Fruit fly (Drosophila melanogaster): ENCODE measurements around the gene Uch-L5.
A peak's percentile ranks its signal among the peaks of the same experiment; 100 is the strongest.

Gene Uch-L5

DNA sequence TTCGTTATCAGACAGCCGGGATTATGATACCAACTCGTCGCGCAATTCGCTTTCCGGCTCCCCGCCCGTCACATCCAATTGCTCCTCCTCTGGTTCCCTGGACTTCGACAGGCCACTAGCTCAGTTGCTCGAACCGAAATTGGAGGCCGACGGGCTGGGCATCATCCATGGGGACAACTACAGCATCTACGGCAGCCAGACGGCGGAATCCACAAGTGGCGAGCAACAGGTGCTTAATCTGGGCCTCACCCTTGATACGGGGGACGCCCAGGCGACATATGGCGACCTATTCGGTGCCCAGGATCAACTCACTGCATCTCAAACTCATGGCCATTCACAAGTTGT, 46.2 kb downstream of the Uch-L5 start:
- TF ChIP-seq fd64A (GFP tag; optimal IDR thresholded peaks at IDR 0.05) (no peak), Elba2 (GFP tag; optimal IDR thresholded peaks at IDR 0.05) (no peak), seq (GFP tag; IDR thresholded peaks at IDR 0.05) (peak; percentile 2; the same call in 1 of the 2 replicates), GATAe (GFP tag; conservative IDR thresholded peaks at IDR 0.05) (peak; percentile 14; the same call in 1 of the 2 replicates), Hmr (GFP tag; optimal IDR thresholded peaks at IDR 0.05) (no peak), Atf6 (GFP tag; IDR thresholded peaks at IDR 0.05) (0 out of 2 replicates have a peak, but pooled peaks have one; percentile 16), HLH4C (GFP tag; IDR thresholded peaks at IDR 0.05; ENCODE audit: partially characterized antibody) (0 out of 3 replicates have a peak, but pooled peaks have one; percentile 48), tna (GFP tag; IDR thresholded peaks at IDR 0.05; ENCODE audit: partially characterized antibody) (0 out of 2 replicates have a peak, but pooled peaks have one; percentile 5), CG10959 (GFP tag; IDR thresholded peaks at IDR 0.05) (no peak), CG2712 (tag; optimal IDR thresholded peaks at IDR 0.05) (no peak), bigmax (GFP tag; optimal IDR thresholded peaks at IDR 0.05) (no peak), cas (GFP tag; IDR thresholded peaks at IDR 0.05) (0 out of 2 replicates have a peak, but pooled peaks have one; percentile 23), CG11504 (tag; optimal IDR thresholded peaks at IDR 0.05) (no peak), D19A (tag; optimal IDR thresholded peaks at IDR 0.05) (no peak), mld (GFP tag; IDR thresholded peaks at IDR 0.05; ENCODE audit: partially characterized antibody) (no peak), CG30403 (GFP tag; optimal IDR thresholded peaks at IDR 0.05) (no peak), Doc3 (GFP tag; IDR thresholded peaks at IDR 0.05; ENCODE audit: partially characterized antibody) (no peak), CG4404 (GFP tag; IDR thresholded peaks at IDR 0.05) (no peak), kah (GFP tag; optimal IDR thresholded peaks at IDR 0.05) (peak; percentile 70)

DNA sequence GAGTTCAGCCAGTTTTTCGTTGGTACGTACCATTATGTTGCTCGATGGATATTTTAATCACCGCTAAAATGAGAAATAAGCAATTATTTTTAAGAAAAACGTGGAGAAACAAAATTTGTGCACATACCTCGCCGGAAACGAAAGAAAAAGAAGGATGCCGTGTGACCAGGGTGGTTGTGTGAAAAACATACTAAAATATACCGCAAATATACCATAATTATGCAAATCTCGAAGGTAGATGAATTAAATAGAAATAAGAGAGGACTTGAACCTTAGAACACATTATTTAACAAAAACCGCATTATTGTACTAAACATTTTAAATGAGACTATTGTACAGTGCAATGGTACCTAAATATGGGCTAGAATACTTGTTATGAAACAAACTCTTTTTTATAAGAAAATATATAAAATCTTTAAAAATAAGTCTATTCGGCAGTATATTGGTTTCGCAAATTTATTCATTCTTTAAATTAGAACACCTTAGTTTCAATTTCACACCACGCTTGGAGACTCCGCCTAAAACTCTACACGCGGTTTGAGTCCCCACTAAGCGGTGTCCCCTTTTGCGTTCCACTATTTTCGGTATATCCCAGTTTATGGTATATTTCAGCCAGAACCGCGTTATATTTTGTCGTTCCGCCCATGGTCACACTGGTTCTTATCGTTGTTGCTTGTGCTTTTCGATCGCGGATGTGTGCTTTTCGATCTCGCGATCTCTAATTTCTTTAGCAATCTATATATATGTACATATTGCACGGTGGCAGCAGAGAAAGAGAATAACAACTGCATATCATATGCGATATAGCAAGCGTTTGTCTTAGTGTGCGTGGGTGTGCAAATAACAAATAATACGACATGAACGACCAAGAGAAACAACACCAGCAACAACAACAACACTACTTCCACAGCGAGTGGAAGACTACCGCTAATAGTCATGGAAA, 46.8 kb downstream of the Uch-L5 start, which contains the start of the genes RpS17 and MTF-1:
RpS17 (minus strand) TSS at position 157 of the 943 bp plus-strand sequence.
MTF-1 (plus strand) TSS at position 648 of the 943 bp plus-strand sequence.
- TF ChIP-seq B-H1 (GFP tag; IDR thresholded peaks at IDR 0.05) (peak; percentile 12; the same call in 1 of the 3 replicates), ato (GFP tag; IDR thresholded peaks at IDR 0.05; ENCODE audit: partially characterized antibody) (no peak), CG43689 (GFP tag; IDR thresholded peaks at IDR 0.05) (no peak), CG7987 (GFP tag; optimal IDR thresholded peaks at IDR 0.05) (peak; percentile 64), CG7928 (GFP tag; optimal IDR thresholded peaks at IDR 0.05) (no peak), unc-4 (GFP tag; IDR thresholded peaks at IDR 0.05; ENCODE audit: partially characterized antibody) (no peak), oc (tag; optimal IDR thresholded peaks at IDR 0.05) (no peak), gt (GFP tag; IDR thresholded peaks at IDR 0.05) (no peak), CG1603 (tag; optimal IDR thresholded peaks at IDR 0.05) (peak; percentile 50), CG8765 (GFP tag; IDR thresholded peaks at IDR 0.05) (no peak), CG2199 (GFP tag; IDR thresholded peaks at IDR 0.05) (no peak), Dad (GFP tag; optimal IDR thresholded peaks at IDR 0.05) (peak; percentile 6), CG13287 (GFP tag; IDR thresholded peaks at IDR 0.05; ENCODE audit: partially characterized antibody) (peak; percentile 61; the same call in 1 of the 2 replicates), Aef1 (GFP tag; IDR thresholded peaks at IDR 0.05) (no peak), nmo (GFP tag; optimal IDR thresholded peaks at IDR 0.05) (peak; percentile 48), sqz (GFP tag; optimal IDR thresholded peaks at IDR 0.05) (peak; percentile 40), H15 (GFP tag; IDR thresholded peaks at IDR 0.05) (peak; percentile 44; the same call in 2 of the 3 replicates), lbe (GFP tag; optimal IDR thresholded peaks at IDR 0.05) (peak; percentile 28), CG4730 (GFP tag; IDR thresholded peaks at IDR 0.05) (no peak), HLH4C (GFP tag; IDR thresholded peaks at IDR 0.05; ENCODE audit: partially characterized antibody) (no peak), sr (GFP tag; IDR thresholded peaks at IDR 0.05) (peak; percentile 48), Rfx (GFP tag; IDR thresholded peaks at IDR 0.05) (peak; percentile 70), CG3726 (GFP tag; IDR thresholded peaks at IDR 0.05) (no peak), ap (GFP tag; IDR thresholded peaks at IDR 0.05) (no peak), NK7.1 (GFP tag; optimal IDR thresholded peaks at IDR 0.05) (no peak), gro (GFP tag; optimal IDR thresholded peaks at IDR 0.05) (peak; percentile 4), lov (optimal IDR thresholded peaks at IDR 0.05) (no peak), lov (GFP tag; IDR thresholded peaks at IDR 0.05) (peak; percentile 76; the same call in 2 of the 3 replicates), Fer3 (tag; optimal IDR thresholded peaks at IDR 0.05) (peak; percentile 24), Six4 (GFP tag; optimal IDR thresholded peaks at IDR 0.05) (no peak)
